Fruit fly (Drosophila melanogaster): ENCODE measurements around the gene CG11977.

- TF ChIP-seq CG8281 (tag; optimal IDR thresholded peaks at IDR 0.05): no peak
- TF ChIP-seq Dfd (GFP tag; optimal IDR thresholded peaks at IDR 0.05): no peak
- TF ChIP-seq Hr51 (GFP tag; optimal IDR thresholded peaks at IDR 0.05): no peak
These were observed 4.3 kb downstream of the CG11977 start for dm6 chr3R:9001720-9002240.
